Fruit fly (Drosophila melanogaster): Measurements from ENCODE around the gene CG42827.

CG42827 gene

DNA sequence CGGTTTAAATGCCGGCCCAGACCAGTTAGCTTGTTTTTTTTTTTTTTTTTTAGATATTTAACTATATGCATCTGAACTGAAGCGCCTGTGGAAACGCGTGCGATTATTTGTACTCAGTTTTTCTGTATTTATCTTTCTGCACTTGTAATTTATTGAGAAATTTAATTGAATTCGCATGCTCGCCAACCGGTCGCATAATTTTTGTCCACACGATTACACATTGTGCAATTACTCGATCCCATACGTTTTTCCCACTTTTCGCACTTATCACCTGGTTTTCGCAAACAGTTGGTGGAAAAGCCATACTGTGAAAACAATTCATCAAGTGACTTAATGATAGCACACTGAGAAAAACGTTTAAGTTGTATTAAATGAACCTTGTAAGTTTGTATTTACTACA lies at the start of gene CG42827:
TSS of gene CG42827 (plus strand) at position 301 of the 400 bp plus-strand sequence.
- TF ChIP-seq usp (GFP tag; optimal IDR thresholded peaks at IDR 0.05), result no peak
- no peak for TF ChIP-seq CG8478 (optimal IDR thresholded peaks at IDR 0.05)
- no peak for TF ChIP-seq pan (optimal IDR thresholded peaks at IDR 0.05)
- TF ChIP-seq EcR (GFP tag; optimal IDR thresholded peaks at IDR 0.05), result no peak
- TF ChIP-seq Dll (optimal IDR thresholded peaks at IDR 0.05), result no peak
- TF ChIP-seq psq (optimal IDR thresholded peaks at IDR 0.05), result no peak

DNA sequence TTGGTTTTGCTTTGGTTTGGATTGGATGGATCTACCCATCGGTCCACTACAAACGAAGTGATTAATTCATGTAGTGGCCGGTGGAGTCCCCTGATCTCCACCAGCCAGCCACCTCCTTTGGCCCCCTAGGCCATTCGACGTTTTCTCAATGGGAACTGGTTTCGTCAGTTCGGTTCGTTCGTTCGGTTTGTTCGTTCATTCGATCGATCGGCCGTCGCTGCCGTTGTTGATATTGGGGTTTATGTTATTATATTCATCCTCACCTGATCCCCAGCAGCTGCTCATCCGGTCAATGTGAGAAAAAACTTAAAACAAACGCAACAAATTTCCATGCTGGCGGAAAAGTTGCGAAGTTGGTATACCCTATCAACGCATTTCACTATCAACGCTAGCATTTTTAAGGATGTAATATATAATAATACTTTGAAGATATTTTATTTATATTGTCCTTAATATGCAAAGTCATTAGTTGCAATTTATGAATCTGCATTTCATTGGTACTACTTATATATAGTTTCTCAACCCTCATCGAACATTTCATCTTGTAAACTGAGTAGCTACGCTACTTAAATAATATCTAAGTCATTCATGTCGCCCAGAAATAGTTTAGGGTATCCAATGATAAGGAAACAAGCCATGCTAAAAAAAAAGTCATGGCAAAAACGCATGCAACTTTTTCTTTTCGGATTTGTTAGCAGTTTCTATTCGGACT lies 48.9 kb upstream of the CG42827 start:
- no peak for TF ChIP-seq psq (optimal IDR thresholded peaks at IDR 0.05)
- no peak for TF ChIP-seq CG8478 (optimal IDR thresholded peaks at IDR 0.05)
- no peak for TF ChIP-seq EcR (GFP tag; optimal IDR thresholded peaks at IDR 0.05)

DNA sequence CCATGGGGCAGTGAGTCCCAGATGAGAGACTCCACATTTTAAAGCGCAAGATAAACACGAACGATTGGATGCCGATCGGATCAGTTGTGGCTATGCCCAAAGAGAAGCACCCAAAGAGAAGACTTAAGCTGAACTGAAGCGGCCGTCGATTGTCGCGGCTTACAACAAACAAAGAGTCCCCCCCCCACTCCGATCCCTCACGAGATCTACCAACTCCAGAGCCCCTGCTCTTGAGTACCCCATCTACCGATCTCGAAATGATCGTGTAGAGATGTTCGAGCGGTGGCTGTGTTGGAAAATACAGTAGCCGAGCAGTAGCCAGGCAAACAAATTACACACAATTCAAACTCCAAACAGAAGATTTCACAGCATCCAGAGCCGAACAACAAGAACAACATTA lies 47.0 kb upstream of the CG42827 start:
- no peak for TF ChIP-seq EcR (GFP tag; optimal IDR thresholded peaks at IDR 0.05)
- TF ChIP-seq psq (optimal IDR thresholded peaks at IDR 0.05), result no peak
- TF ChIP-seq pan (optimal IDR thresholded peaks at IDR 0.05), result no peak
- no peak for TF ChIP-seq CG8478 (optimal IDR thresholded peaks at IDR 0.05)
- TF ChIP-seq Dll (optimal IDR thresholded peaks at IDR 0.05), result no peak
- TF ChIP-seq usp (GFP tag; optimal IDR thresholded peaks at IDR 0.05), result no peak

DNA sequence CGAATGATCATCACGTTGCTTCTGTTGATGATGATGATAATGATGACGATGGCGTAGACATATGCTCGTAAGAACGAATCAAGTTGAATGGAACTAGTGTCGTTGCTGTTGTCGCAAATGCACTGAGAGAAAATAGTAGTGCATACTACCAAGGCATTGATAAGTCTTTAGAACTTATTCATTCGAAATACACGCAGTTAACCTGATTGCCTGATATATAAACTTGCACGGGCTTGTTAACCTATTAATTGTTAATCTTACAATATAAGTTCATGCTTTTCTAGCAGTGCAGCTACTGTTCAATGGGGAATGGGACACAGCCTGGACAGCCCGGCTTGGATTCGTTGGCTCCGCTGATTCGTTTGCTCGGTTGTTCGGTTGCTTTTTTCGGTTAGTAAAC lies 46.4 kb upstream of the CG42827 start:
- TF ChIP-seq psq (optimal IDR thresholded peaks at IDR 0.05) (no peak), EcR (GFP tag; optimal IDR thresholded peaks at IDR 0.05) (peak in 1 of 2 experiments; percentile 49)

DNA sequence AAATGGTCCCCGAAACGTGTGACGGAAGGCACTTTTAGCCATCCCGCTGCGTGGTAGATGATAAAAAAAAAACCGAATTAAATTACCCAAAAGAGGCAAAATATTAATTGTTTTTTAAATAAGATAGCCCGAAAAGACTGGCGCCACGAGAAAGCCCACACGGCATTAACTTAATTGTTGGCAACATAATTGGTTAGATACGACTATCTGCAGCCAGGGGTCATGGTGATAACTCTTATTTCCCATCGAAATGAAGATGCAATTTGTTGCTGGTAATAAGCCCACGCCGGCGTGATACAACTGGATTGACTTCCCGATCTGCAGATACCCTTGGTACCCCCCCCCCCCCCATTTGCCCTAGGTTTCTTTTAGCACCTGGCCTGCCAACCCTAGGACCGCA lies 45.0 kb upstream of the CG42827 start:
- TF ChIP-seq psq (optimal IDR thresholded peaks at IDR 0.05), result no peak
- no peak for TF ChIP-seq Dll (optimal IDR thresholded peaks at IDR 0.05)
- no peak for TF ChIP-seq pan (optimal IDR thresholded peaks at IDR 0.05)
- TF ChIP-seq usp (GFP tag; optimal IDR thresholded peaks at IDR 0.05), result no peak
- no peak for TF ChIP-seq CG8478 (optimal IDR thresholded peaks at IDR 0.05)
- TF ChIP-seq EcR (GFP tag; optimal IDR thresholded peaks at IDR 0.05), result no peak

DNA sequence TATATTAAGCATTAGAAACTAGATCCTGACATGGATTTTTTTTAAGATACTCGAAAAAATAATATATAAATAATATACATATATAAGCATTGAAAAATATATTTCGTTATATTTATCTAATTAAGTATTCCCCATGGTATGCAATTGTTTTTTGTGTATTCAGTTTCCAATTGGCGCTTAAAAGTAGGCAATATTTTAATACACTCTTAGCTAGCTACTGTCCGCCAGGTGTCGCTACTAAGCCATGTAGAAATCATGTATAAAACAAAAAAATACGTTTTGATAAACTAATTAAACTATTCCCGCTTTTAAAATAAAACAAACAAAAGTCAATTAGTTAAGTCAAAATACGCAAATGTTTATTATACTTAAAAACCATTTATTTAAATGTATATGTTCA lies 41.4 kb upstream of the CG42827 start:
- TF ChIP-seq CG8478 (optimal IDR thresholded peaks at IDR 0.05) (no peak), usp (GFP tag; optimal IDR thresholded peaks at IDR 0.05) (no peak), psq (optimal IDR thresholded peaks at IDR 0.05) (no peak), pan (optimal IDR thresholded peaks at IDR 0.05) (no peak), EcR (GFP tag; optimal IDR thresholded peaks at IDR 0.05) (no peak), Dll (optimal IDR thresholded peaks at IDR 0.05) (no peak)

DNA sequence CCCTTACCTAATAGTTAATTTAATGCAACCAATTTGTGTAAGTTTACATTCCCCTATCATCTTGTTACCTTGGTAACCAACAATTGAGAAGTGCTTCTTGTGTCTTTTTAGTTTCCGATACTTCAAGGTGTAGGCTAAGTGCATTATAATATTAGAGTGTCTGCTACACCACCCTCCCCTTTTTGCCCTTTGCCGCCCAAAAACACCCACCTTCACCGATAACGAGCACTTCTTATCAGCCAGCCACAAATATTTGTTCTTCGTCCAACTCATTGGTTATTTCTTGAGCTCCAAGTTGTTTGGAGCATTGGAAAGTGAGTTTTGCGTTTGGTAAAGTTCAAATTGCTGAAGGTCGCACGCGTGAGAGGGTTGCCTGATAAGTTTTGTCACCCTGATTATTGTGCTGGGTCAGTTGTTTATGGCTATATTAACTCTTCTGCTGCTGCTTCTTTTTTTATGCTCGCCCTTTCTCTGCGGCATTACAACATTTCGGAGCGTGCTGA lies 40.8 kb upstream of the CG42827 start:
- no peak for TF ChIP-seq Dll (optimal IDR thresholded peaks at IDR 0.05)

DNA sequence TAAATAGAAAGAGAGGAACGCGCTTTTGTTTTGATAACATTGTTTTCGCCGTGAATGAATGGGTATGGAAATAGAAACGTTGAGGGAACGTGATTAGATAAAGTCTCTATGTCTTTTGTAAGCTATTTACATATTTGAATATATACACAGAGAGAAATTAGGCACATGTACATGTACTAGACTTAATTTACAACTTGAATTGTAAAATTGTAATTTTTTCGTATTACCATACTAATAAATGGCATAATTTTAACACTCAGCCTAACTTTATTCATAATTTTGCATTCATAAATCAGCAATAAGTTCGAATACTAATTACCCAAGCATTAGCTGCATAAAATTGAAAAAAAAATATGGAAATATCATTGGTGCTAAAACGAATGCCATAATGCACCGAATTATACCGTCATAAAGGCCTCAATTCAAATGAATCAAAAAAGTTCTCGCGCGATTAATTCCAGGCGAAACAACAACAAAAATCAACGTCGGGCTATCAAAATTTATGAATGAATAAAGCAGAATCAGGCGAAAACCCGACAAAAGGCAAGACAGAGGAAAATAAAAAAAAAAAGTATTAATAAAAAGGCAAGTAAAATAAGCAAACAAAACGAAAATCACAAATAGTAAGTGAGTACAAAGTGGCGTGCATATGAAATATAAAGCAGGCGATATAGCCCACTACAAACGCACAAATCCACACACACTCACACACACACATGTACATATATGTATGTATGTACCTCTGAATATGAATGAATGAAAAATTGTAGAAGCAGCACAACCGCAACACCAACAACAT lies 40.0 kb upstream of the CG42827 start:
- TF ChIP-seq pan (optimal IDR thresholded peaks at IDR 0.05), result no peak
- no peak for TF ChIP-seq Dll (optimal IDR thresholded peaks at IDR 0.05)
- no peak for TF ChIP-seq EcR (GFP tag; optimal IDR thresholded peaks at IDR 0.05)
- TF ChIP-seq psq (optimal IDR thresholded peaks at IDR 0.05), result no peak
- no peak for TF ChIP-seq CG8478 (optimal IDR thresholded peaks at IDR 0.05)
- TF ChIP-seq usp (GFP tag; optimal IDR thresholded peaks at IDR 0.05), result no peak

DNA sequence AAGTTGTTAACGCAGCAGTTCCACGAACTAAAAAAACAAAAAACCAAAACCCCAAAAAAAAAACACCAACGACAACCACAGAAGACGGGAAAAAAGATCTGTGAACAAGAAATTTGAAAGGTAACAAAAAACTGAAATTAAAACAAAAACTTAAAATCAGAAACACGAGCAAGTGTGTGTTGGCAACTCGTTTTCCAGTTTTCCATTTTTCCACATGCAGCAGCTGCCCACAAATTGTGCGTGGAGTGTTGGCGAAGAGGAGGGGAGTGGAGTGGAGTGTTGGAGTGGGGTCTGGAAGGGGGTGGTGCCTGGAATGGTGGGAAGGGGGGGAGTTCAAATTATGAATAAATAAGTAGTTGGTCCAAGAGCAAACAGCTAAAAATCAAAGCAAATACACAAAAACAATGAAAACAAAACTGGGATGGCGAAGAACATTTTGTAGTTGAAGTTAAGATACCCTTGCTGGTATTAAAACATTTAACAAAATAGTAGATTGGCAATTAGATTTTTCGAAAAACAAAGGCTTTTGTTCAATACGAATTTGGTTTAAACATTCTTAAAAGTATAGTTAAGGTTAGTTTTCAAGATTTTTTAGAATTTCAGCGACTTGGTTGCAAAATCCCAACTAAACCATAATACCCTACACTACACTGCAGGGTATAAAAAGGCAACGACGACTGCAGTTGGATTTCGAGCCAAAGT lies 39.2 kb upstream of the CG42827 start:
- TF ChIP-seq CG8478 (optimal IDR thresholded peaks at IDR 0.05) (no peak), psq (optimal IDR thresholded peaks at IDR 0.05) (no peak), EcR (GFP tag; optimal IDR thresholded peaks at IDR 0.05) (no peak), pan (optimal IDR thresholded peaks at IDR 0.05) (peak; percentile 23), Dll (optimal IDR thresholded peaks at IDR 0.05) (no peak), usp (GFP tag; optimal IDR thresholded peaks at IDR 0.05) (no peak)

DNA sequence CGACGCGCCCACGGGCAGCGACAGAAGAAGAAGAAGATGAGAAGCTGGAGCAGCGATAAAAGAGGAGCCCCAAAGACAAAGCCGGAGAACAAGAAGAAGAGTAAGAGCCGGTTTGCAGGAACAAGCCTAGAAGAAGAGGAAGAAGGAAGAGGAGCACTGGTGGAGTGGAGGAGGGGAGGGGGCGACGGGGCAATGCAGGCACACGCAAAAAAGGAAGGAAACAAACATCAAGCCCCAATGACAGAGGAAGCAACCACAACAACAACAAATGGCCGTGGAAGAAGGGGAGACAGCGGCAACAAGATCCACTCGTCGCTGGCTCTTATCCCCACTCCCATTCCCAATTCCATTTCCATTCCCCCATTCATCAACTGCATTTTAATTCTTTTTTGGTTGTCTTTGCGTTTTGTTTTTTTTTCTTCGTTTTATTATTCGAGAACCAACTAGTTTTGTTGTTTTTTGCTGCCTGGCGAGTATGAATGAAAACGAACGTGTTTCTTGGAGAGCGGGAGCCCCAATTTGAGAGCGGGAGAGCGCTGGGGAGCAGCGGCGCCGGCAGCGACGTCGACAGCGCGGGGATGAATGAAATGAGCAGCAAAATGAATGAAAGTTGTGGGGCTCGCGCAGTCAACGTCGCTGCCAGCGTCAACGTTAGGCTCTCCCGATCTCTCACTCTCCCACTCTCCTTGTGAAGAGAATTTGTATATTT lies 38.5 kb upstream of the CG42827 start:
- TF ChIP-seq usp (GFP tag; optimal IDR thresholded peaks at IDR 0.05) (no peak), Dll (optimal IDR thresholded peaks at IDR 0.05) (peak; percentile 95)

DNA sequence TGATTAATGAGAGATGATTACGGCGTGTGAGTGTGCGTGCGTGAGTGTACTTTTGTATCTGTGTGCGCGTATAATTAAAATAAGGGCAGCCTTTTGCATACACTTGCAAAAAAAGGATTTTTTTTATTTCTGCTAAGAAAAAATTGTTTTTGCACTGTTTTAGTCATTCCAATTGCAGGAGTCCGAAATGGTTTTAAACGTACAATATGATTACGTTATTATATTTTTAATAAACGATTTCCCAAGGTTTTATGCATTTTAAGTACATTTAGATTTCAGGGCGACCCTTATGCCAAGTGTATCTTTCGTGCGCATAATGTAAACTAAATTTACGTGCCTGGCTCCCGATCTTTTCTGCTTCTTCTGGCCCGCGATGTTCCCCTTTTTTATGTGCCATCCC lies 37.9 kb upstream of the CG42827 start:
- TF ChIP-seq Dll (optimal IDR thresholded peaks at IDR 0.05) (no peak), CG8478 (optimal IDR thresholded peaks at IDR 0.05) (no peak), usp (GFP tag; optimal IDR thresholded peaks at IDR 0.05) (no peak), EcR (GFP tag; optimal IDR thresholded peaks at IDR 0.05) (no peak), psq (optimal IDR thresholded peaks at IDR 0.05) (no peak), pan (optimal IDR thresholded peaks at IDR 0.05) (no peak)

DNA sequence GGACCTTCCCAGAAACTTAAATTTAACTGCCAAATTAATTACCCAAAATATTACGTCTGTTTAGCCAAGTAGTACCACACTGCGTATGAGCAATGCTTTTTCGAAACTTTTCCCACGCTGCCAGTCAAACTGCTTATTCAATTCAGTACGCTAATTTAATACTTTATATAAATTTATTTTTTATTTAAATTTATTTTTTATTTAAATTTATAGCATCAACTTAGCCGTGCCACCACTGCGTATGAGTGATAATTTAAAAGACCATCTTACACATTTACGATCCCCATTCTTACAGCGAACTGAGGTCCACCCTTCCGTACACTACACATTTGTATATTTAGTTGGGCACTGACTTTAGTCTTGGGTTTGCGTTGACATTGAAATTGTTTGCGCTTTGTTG lies 37.1 kb upstream of the CG42827 start:
- TF ChIP-seq pan (optimal IDR thresholded peaks at IDR 0.05), result no peak
- no peak for TF ChIP-seq usp (GFP tag; optimal IDR thresholded peaks at IDR 0.05)
- no peak for TF ChIP-seq CG8478 (optimal IDR thresholded peaks at IDR 0.05)
- TF ChIP-seq EcR (GFP tag; optimal IDR thresholded peaks at IDR 0.05), result no peak
- no peak for TF ChIP-seq Dll (optimal IDR thresholded peaks at IDR 0.05)
- TF ChIP-seq psq (optimal IDR thresholded peaks at IDR 0.05), result no peak

All from whole organism.